Worm (Caenorhabditis elegans): ENCODE results near the gene itm-2.

The itm-2 gene

DNA sequence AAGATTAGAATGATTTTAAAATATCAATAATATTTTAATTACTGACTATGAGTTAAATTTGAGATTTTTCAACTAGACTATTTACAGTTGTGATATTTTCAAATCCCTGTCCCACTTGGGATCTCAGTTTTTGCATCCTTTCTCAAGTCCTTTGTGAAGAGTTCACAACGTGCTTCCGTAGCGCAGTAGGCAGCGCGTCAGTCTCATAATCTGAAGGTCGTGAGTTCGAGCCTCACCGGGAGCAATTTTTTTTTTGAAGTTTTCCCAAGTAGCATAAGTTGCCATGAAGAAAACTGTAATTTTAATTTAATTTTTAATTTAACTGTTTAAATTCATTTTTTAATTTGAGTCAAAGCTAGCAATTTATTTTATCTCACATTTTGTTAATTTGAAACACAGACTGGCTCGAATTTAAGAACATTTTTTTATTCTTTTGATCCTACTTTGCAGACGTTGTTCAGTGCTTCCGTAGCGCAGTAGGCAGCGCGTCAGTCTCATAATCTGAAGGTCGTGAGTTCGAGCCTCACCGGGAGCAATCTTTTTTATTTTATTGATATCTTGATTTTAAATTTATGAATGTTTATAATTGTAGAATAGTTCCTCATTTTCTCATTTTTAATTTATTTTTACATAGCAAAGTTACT is 40.4 kb downstream of the itm-2 start:
- peak; percentile 54 for TF ChIP-seq ceh-83 (GFP tag; optimal IDR thresholded peaks at IDR 0.05)
- TF ChIP-seq unc-39 (tag; optimal IDR thresholded peaks at IDR 0.05) = no peak

ce11 chrX:5485931-5486537 is 41.1 kb downstream of the itm-2 start, which contains the start of gene C25F6.1:
C25F6.1 (plus strand) TSS chrX:5486487.
- TF ChIP-seq ceh-43 (GFP tag; optimal IDR thresholded peaks at IDR 0.05) (no peak), ces-1 (GFP tag; optimal IDR thresholded peaks at IDR 0.05) (peak; percentile 21)

DNA sequence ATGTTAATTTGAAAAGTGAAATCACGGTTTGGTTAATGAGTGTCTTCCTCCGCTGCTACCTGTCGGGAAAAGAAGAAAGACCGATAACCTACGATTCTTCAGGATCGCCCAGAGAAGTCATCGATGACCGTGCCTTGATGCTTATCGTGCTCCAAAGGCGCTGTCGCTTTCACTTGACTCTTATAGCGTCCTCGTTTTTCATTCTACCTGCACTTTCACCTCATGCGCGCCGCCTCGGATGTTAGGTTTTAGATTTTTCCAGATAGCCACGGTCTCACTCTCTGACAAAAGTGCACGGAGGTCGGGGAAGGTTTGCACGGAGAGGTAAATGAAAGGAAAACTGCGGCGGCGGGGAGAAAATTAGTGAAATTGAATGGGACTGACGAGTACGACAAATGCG is 43.9 kb downstream of the itm-2 start:
- TF ChIP-seq nhr-12 (tag; optimal IDR thresholded peaks at IDR 0.05) (no peak), elt-1 (tag; optimal IDR thresholded peaks at IDR 0.05; ENCODE audit: borderline replicate concordance, insufficient read depth) (peak; percentile 31), blmp-1 (tag; optimal IDR thresholded peaks at IDR 0.05) (peak; percentile 60), snpc-4 (tag; optimal IDR thresholded peaks at IDR 0.05) (no peak)

ce11 chrX:5489538-5489937 is 44.6 kb downstream of the itm-2 start, which contains the start of gene F55D1.1:
F55D1.1 (plus strand) TSS chrX:5489838.
- no peak for TF ChIP-seq cnd-1 (tag; optimal IDR thresholded peaks at IDR 0.05)
- no peak for TF ChIP-seq ztf-11 (tag; optimal IDR thresholded peaks at IDR 0.05)
- TF ChIP-seq flh-1 (GFP tag; optimal IDR thresholded peaks at IDR 0.05) = no peak
- TF ChIP-seq elt-1 (tag; optimal IDR thresholded peaks at IDR 0.05; ENCODE audit: borderline replicate concordance, insufficient read depth) = no peak
- TF ChIP-seq snpc-4 (tag; optimal IDR thresholded peaks at IDR 0.05) = no peak
- TF ChIP-seq drap-1 (GFP tag; optimal IDR thresholded peaks at IDR 0.05) = no peak
- no peak for TF ChIP-seq unc-120 (tag; optimal IDR thresholded peaks at IDR 0.05; ENCODE audit: poor library complexity, severe bottlenecking)
- no peak for TF ChIP-seq bed-3 (GFP tag; optimal IDR thresholded peaks at IDR 0.05)
- no peak for TF ChIP-seq unc-62 (GFP tag; optimal IDR thresholded peaks at IDR 0.05)
- no peak for TF ChIP-seq sptf-1 (tag; optimal IDR thresholded peaks at IDR 0.05)
- no peak for TF ChIP-seq nhr-237 (tag; optimal IDR thresholded peaks at IDR 0.05)
- no peak for TF ChIP-seq lsy-2 (tag; optimal IDR thresholded peaks at IDR 0.05)
- TF ChIP-seq nhr-76 (tag; optimal IDR thresholded peaks at IDR 0.05) = no peak
- TF ChIP-seq zip-8 (tag; optimal IDR thresholded peaks at IDR 0.05) = no peak

DNA sequence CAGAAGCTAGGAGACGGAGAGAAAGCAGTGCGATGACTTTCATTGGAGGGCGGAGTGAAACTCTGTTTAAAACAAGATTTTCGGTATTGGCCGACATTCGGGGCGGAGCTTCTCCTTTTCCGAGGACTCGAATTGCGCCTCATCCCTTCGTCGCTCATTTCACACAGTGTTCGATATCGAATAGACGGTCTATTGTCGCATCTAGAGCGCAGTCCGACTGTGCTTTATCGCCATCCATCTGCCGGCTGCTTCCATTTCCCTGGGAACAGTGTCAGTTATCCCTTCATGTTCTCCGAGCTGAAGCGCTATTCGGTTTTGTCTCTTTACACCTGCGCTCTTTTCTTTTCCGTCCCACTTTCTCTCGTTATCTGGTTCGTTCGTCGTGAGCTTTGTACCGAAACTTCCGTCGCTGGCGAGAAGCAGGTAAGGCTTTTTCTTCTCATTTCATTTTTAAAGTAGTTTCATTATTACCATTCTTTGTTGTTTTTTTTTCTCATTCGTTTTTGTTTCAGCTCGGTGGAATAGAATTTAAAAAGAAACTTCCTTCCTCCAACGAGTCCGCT is 47.9 kb downstream of the itm-2 start, which contains the start of the genes bus-8A and bus-8B:
bus-8A (plus strand) TSS at position 96 of the 563 bp plus-strand sequence.
bus-8B (plus strand) TSS at position 513 of the 563 bp plus-strand sequence.
- TF ChIP-seq nhr-2 (tag; optimal IDR thresholded peaks at IDR 0.05) (no peak), mep-1 (tag; optimal IDR thresholded peaks at IDR 0.05) (no peak), unc-120 (tag; optimal IDR thresholded peaks at IDR 0.05; ENCODE audit: poor library complexity, severe bottlenecking) (no peak), unc-62 (GFP tag; optimal IDR thresholded peaks at IDR 0.05) (no peak), nhr-12 (tag; optimal IDR thresholded peaks at IDR 0.05) (no peak), flh-1 (GFP tag; optimal IDR thresholded peaks at IDR 0.05) (no peak), ham-2 (GFP tag; optimal IDR thresholded peaks at IDR 0.05) (no peak), nhr-28 (tag; optimal IDR thresholded peaks at IDR 0.05) (no peak), ceh-39 (tag; optimal IDR thresholded peaks at IDR 0.05) (no peak), mls-2 (tag; optimal IDR thresholded peaks at IDR 0.05) (no peak), elt-1 (tag; optimal IDR thresholded peaks at IDR 0.05; ENCODE audit: borderline replicate concordance, insufficient read depth) (no peak), snpc-4 (tag; optimal IDR thresholded peaks at IDR 0.05) (no peak), sem-2 (GFP tag; optimal IDR thresholded peaks at IDR 0.05) (no peak), tbx-8 (GFP tag; optimal IDR thresholded peaks at IDR 0.05) (no peak), sptf-1 (tag; optimal IDR thresholded peaks at IDR 0.05) (no peak), cnd-1 (tag; optimal IDR thresholded peaks at IDR 0.05) (no peak), ztf-11 (tag; optimal IDR thresholded peaks at IDR 0.05) (no peak), ceh-43 (GFP tag; optimal IDR thresholded peaks at IDR 0.05) (no peak)
